Worm (Caenorhabditis elegans) whole organism, mixed stage, embryonic: ENCODE results near the gene vps-33.2.

Source experiments
- elt-3 ChIP-seq: fragments of 150-350 bp; optimal IDR thresholded peaks from 2 replicates; lab custom pipeline; 2014; ENCODE audit warnings: missing biosample characterization, missing genetic modification characterization
- flh-1 ChIP-seq: fragments of 200-800 bp; sonication (Bioruptor generic); optimal IDR thresholded peaks from 2 replicates; lab custom pipeline; 2018; ENCODE audit warnings: mild to moderate bottlenecking, missing genetic modification characterization, moderate library complexity, missing compliant biosample characterization
- lsy-2 ChIP-seq: fragments of 150-350 bp; optimal IDR thresholded peaks from 2 replicates; lab custom pipeline; 2014; ENCODE audit warnings: missing biosample characterization, missing genetic modification characterization
- mep-1 ChIP-seq: fragments of 150-350 bp; optimal IDR thresholded peaks from 2 replicates; lab custom pipeline; 2017; ENCODE audit warnings: missing biosample characterization, missing genetic modification reagents, missing genetic modification characterization, inconsistent platforms
- nhr-237 ChIP-seq: fragments of 150-350 bp; optimal IDR thresholded peaks from 2 replicates; lab custom pipeline; 2014; ENCODE audit warnings: missing biosample characterization, missing genetic modification characterization
- nhr-28 ChIP-seq: fragments of 150-350 bp; optimal IDR thresholded peaks from 2 replicates; lab custom pipeline; 2014; ENCODE audit warnings: missing biosample characterization, missing genetic modification characterization
- pha-4 ChIP-seq: fragments of 150-350 bp; optimal IDR thresholded peaks from 2 replicates; lab custom pipeline; 2018; ENCODE audit warnings: missing biosample characterization, missing genetic modification reagents, missing genetic modification characterization
- snpc-4 ChIP-seq: fragments of 150-350 bp; optimal IDR thresholded peaks from 2 replicates; lab custom pipeline; 2014; ENCODE audit warnings: missing biosample characterization, missing genetic modification characterization
- unc-62 ChIP-seq: fragments of 150-350 bp; optimal IDR thresholded peaks from 2 replicates; lab custom pipeline; 2014; ENCODE audit warnings: missing biosample characterization, missing genetic modification reagents, missing genetic modification characterization
- ztf-11 ChIP-seq: fragments of 150-350 bp; optimal IDR thresholded peaks from 2 replicates; lab custom pipeline; 2014; ENCODE audit warnings: missing biosample characterization, missing genetic modification characterization

DNA sequence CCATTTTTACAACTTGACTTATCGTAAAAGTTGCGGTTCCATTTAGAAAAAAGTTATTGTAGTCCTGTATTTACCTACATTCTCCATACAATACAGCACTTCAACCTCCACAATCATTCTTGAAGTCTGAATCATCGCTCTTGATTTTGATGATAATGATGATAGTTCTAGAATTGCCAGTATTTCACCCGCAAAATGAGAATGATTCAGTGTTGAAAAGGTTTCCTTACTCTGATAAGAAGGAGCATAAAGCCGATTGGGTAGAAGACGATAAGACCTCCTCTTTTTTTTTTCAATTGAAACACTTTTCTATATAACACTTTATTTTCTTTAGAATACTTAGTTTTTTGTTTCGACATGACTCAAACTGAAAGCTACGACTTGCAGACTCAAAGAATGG is 29.8 kb downstream of the vps-33.2 start, which contains the start of gene T19D12.4:
- TF ChIP-seq ztf-11 (tag; lab: Kevin White, UChicago) (no peak), snpc-4 (tag; lab: Kevin White, UChicago) (no peak), flh-1 (GFP tag; lab: Kevin White, UChicago) (no peak), unc-62 (GFP tag; lab: Kevin White, UChicago) (no peak), pha-4 (tag; lab: Kevin White, UChicago) (no peak), elt-3 (tag; lab: Kevin White, UChicago) (no peak), mep-1 (tag; lab: Kevin White, UChicago) (no peak), nhr-237 (tag; lab: Kevin White, UChicago) (no peak), lsy-2 (tag; lab: Kevin White, UChicago) (no peak), nhr-28 (tag; lab: Kevin White, UChicago) (no peak)
